Worm (Caenorhabditis elegans): ENCODE data around the gene ugt-36.

ugt-36 gene

ce11 chrV:7153046-7153445 lies 13.8 kb upstream of the ugt-36 start, which contains the start of gene fat-7 (continued):
- TF ChIP-seq pha-4 (GFP tag; IDR thresholded peaks at IDR 0.05) = no peak
- no peak for TF ChIP-seq pha-4 (tag; optimal IDR thresholded peaks at IDR 0.05)

ce11 chrV:7156079-7156478 lies 10.7 kb upstream of the ugt-36 start, which contains the start of gene F10D2.10:
TSS of gene F10D2.10 (minus strand) at chrV:7156179.
- TF ChIP-seq aha-1 (tag) = peak; percentile 68
- no peak for TF ChIP-seq egl-27 (tag; optimal IDR thresholded peaks at IDR 0.05)

- TF ChIP-seq nhr-76 (tag; optimal IDR thresholded peaks at IDR 0.05) (no peak), php-3 (GFP tag; IDR thresholded peaks at IDR 0.05) (0 out of 2 replicates have a peak, but pooled peaks have one; percentile 47), zip-2 (tag; optimal IDR thresholded peaks at IDR 0.05) (no peak), set-16 (GFP tag; IDR thresholded peaks at IDR 0.05) (no peak), mes-2 (tag; optimal IDR thresholded peaks at IDR 0.05; ENCODE audit: poor library complexity, severe bottlenecking) (no peak), lin-38 (GFP tag; IDR thresholded peaks at IDR 0.05) (no peak), dmd-6 (GFP tag; IDR thresholded peaks at IDR 0.05) (peak; percentile 70), hlh-11 (tag; optimal IDR thresholded peaks at IDR 0.05) (peak; percentile 52), nhr-28 (tag; optimal IDR thresholded peaks at IDR 0.05) (peak; percentile 87), F26F4.8 (GFP tag; conservative IDR thresholded peaks at IDR 0.05) (no peak), ama-1 (optimal IDR thresholded peaks at IDR 0.05) (no peak), nhr-102 (tag; optimal IDR thresholded peaks at IDR 0.05) (peak; percentile 68), saeg-2 (GFP tag; IDR thresholded peaks at IDR 0.05) (no peak), nhr-11 (tag; optimal IDR thresholded peaks at IDR 0.05) (no peak), dve-1 (tag; optimal IDR thresholded peaks at IDR 0.05; ENCODE audit: insufficient read depth) (peak; percentile 16), hlh-30 (tag; optimal IDR thresholded peaks at IDR 0.05; ENCODE audit: insufficient read depth) (peak; percentile 1), zfp-3 (GFP tag; conservative IDR thresholded peaks at IDR 0.05) (no peak), nhr-77 (tag; optimal IDR thresholded peaks at IDR 0.05) (peak; percentile 28), ZK546.5 (tag; optimal IDR thresholded peaks at IDR 0.05) (no peak), nhr-42 (GFP tag; IDR thresholded peaks at IDR 0.05) (no peak), daf-16 (GFP tag; optimal IDR thresholded peaks at IDR 0.05) (no peak), daf-16 (tag; optimal IDR thresholded peaks at IDR 0.05) (peak; percentile 91), daf-12 (tag; optimal IDR thresholded peaks at IDR 0.05) (no peak), mxl-2 (GFP tag; conservative IDR thresholded peaks at IDR 0.05) (no peak), snpc-1.2 (GFP tag; IDR thresholded peaks at IDR 0.05) (no peak), ceh-44 (GFP tag; IDR thresholded peaks at IDR 0.05) (no peak), tag-97 (GFP tag; IDR thresholded peaks at IDR 0.05) (no peak), spr-1 (tag; optimal IDR thresholded peaks at IDR 0.05) (no peak), D1046.2 (GFP tag; IDR thresholded peaks at IDR 0.05) (no peak), ceh-28 (tag; optimal IDR thresholded peaks at IDR 0.05) (no peak), rbr-2 (tag; optimal IDR thresholded peaks at IDR 0.05) (no peak)
These were observed 9.7 kb upstream of the ugt-36 start, which contains the start of gene ugt-39 for ce11 chrV:7157089-7157488. TSS of gene ugt-39 (plus strand) at chrV:7157142.

ce11 chrV:7159391-7159790 lies 7.4 kb upstream of the ugt-36 start, which contains the start of gene str-204:
TSS of gene str-204 (plus strand) at chrV:7159691.
- TF ChIP-seq hmg-1.1 (GFP tag; IDR thresholded peaks at IDR 0.05) (no peak), zip-2 (tag; optimal IDR thresholded peaks at IDR 0.05) (no peak), lin-38 (GFP tag; IDR thresholded peaks at IDR 0.05) (no peak), lim-7 (GFP tag; IDR thresholded peaks at IDR 0.05) (no peak), Y105C5A.15 (GFP tag; IDR thresholded peaks at IDR 0.05) (no peak), lin-15B (tag; optimal IDR thresholded peaks at IDR 0.05) (no peak), php-3 (GFP tag; IDR thresholded peaks at IDR 0.05) (no peak), tag-97 (GFP tag; IDR thresholded peaks at IDR 0.05) (no peak), mep-1 (tag; optimal IDR thresholded peaks at IDR 0.05) (no peak)

Data from whole organism, L4 larva.